Worm (Caenorhabditis elegans) whole organism, L4 larva: Measurements from ENCODE around the gene dars-2.

Source experiments
- D1046.2 ChIP-seq: fragments of 200-800 bp; sonication (Bioruptor generic); IDR thresholded peaks from 2 replicates; pipeline ENCODE4 v1.3.6; 2022; ENCODE audit warnings: missing genetic modification characterization, missing compliant biosample characterization
- F10B5.3 ChIP-seq: sonication (generic microtip); optimal IDR thresholded peaks from 2 replicates; lab custom pipeline; 2016; ENCODE audit warnings: mild to moderate bottlenecking, missing genetic modification characterization, missing compliant biosample characterization
- F26F4.8 ChIP-seq: fragments of 200-800 bp; sonication (Bioruptor generic); conservative IDR thresholded peaks from 2 replicates; pipeline ENCODE4 v1.3.6; 2022; ENCODE audit warnings: missing genetic modification characterization, missing compliant biosample characterization
- F49E8.2 ChIP-seq: sonication (generic microtip); optimal IDR thresholded peaks from 2 replicates; lab custom pipeline; 2016; ENCODE audit warnings: missing compliant biosample characterization, mild to moderate bottlenecking, missing genetic modification characterization, borderline replicate concordance
- R02D3.7 ChIP-seq: fragments of 150-350 bp; sonication (generic microtip); optimal IDR thresholded peaks from 3 replicates; lab custom pipeline; 2014; ENCODE audit warnings: missing biosample characterization, missing genetic modification characterization
- T20F7.1 ChIP-seq: fragments of 200-800 bp; sonication (Bioruptor generic); optimal IDR thresholded peaks from 2 replicates; lab custom pipeline; 2018; ENCODE audit warnings: mild to moderate bottlenecking, missing genetic modification characterization, missing compliant biosample characterization
- Y105C5A.15 ChIP-seq: fragments of 200-800 bp; sonication (Bioruptor generic); IDR thresholded peaks from 2 replicates; pipeline ENCODE4 v1.3.6; 2022; ENCODE audit warnings: missing genetic modification characterization, missing compliant biosample characterization
- Y48G9A.11 ChIP-seq: fragments of 200-800 bp; sonication (Bioruptor generic); IDR thresholded peaks from 2 replicates; pipeline ENCODE4 v1.3.6; 2022; ENCODE audit warnings: missing genetic modification reagents, missing genetic modification characterization, missing compliant biosample characterization
- Y5F2A.4 ChIP-seq: fragments of 200-800 bp; sonication (Bioruptor generic); optimal IDR thresholded peaks from 2 replicates; lab custom pipeline; 2018; ENCODE audit warnings: mild to moderate bottlenecking, missing genetic modification characterization, missing compliant biosample characterization
- ama-1 ChIP-seq: fragments of 150-350 bp; optimal IDR thresholded peaks from 2 replicates; lab custom pipeline; 2014; ENCODE audit warnings: inconsistent platforms, mixed read lengths
- ces-1 ChIP-seq: fragments of 150-350 bp; sonication (generic microtip); optimal IDR thresholded peaks from 4 replicates; lab custom pipeline; 2014; ENCODE audit warnings: missing biosample characterization, missing genetic modification reagents, missing genetic modification characterization
- ctbp-1 ChIP-seq: fragments of 200-800 bp; sonication (Bioruptor generic); IDR thresholded peaks from 2 replicates; pipeline ENCODE4 v1.3.6; 2022; ENCODE audit warnings: missing genetic modification reagents, missing genetic modification characterization, missing compliant biosample characterization
- daf-19 ChIP-seq: fragments of 200-800 bp; sonication (Bioruptor generic); conservative IDR thresholded peaks from 2 replicates; pipeline ENCODE4 v1.3.6; 2022; ENCODE audit warnings: missing genetic modification characterization, missing compliant biosample characterization
- dmd-6 ChIP-seq: fragments of 200-800 bp; sonication (Bioruptor generic); IDR thresholded peaks from 2 replicates; pipeline ENCODE4 v1.3.6; 2022; ENCODE audit warnings: missing genetic modification reagents, missing genetic modification characterization, missing compliant biosample characterization
- dmd-8 ChIP-seq: fragments of 200-800 bp; sonication (Bioruptor generic); IDR thresholded peaks from 2 replicates; pipeline ENCODE4 v1.3.6; 2022; ENCODE audit warnings: missing genetic modification characterization, missing compliant biosample characterization
- dpl-1 ChIP-seq: fragments of 150-350 bp; optimal IDR thresholded peaks from 2 replicates; lab custom pipeline; 2014; ENCODE audit warnings: missing biosample characterization, missing genetic modification reagents, missing genetic modification characterization
- duxl-1 ChIP-seq: sonication (generic microtip); optimal IDR thresholded peaks from 2 replicates; lab custom pipeline; 2016; ENCODE audit warnings: mild to moderate bottlenecking, missing genetic modification characterization, moderate library complexity, missing compliant biosample characterization; ENCODE audit not compliant: poor library complexity
- egl-27 ChIP-seq: sonication (generic microtip); optimal IDR thresholded peaks from 3 replicates; lab custom pipeline; 2017; ENCODE audit warnings: missing biosample characterization, missing genetic modification reagents, missing genetic modification characterization
- egl-43 ChIP-seq: fragments of 200-800 bp; sonication (Bioruptor generic); IDR thresholded peaks from 2 replicates; pipeline ENCODE4 v1.3.6; 2022; ENCODE audit warnings: missing genetic modification reagents, missing genetic modification characterization, missing compliant biosample characterization
- fkh-10 ChIP-seq: fragments of 150-350 bp; optimal IDR thresholded peaks from 2 replicates; lab custom pipeline; 2014; ENCODE audit warnings: missing biosample characterization, missing genetic modification reagents, missing genetic modification characterization
- hif-1 ChIP-seq, 2 experiments: sonication (generic microtip); optimal IDR thresholded peaks; 2 replicates each; lab custom pipeline; 2016 to 2017; ENCODE audit warnings: missing compliant biosample characterization in 2 of 2, missing genetic modification characterization in 2 of 2, missing genetic modification reagents in 2 of 2, missing genotype in 2 of 2, mild to moderate bottlenecking in 1 of 2
- hlh-11 ChIP-seq: fragments of 200-800 bp; sonication (Bioruptor generic); optimal IDR thresholded peaks from 2 replicates; lab custom pipeline; 2018; ENCODE audit warnings: mild to moderate bottlenecking, missing genetic modification characterization, missing compliant biosample characterization
- hlh-30 ChIP-seq: sonication (generic microtip); optimal IDR thresholded peaks from 2 replicates; lab custom pipeline; 2017; ENCODE audit warnings: antibody characterized with exemption, mild to moderate bottlenecking, missing genetic modification characterization, missing compliant biosample characterization; ENCODE audit not compliant: insufficient read depth
- hmg-1.1 ChIP-seq: fragments of 200-800 bp; sonication (Bioruptor generic); IDR thresholded peaks from 2 replicates; pipeline ENCODE4 v1.3.6; 2022; ENCODE audit warnings: missing genetic modification reagents, missing genetic modification characterization, missing compliant biosample characterization
- lin-38 ChIP-seq: fragments of 200-800 bp; sonication (Bioruptor generic); IDR thresholded peaks from 2 replicates; pipeline ENCODE4 v1.3.6; 2022; ENCODE audit warnings: missing genetic modification reagents, missing genetic modification characterization, missing compliant biosample characterization
- lsy-2 ChIP-seq, 2 experiments: fragments of 150-350 bp in 1 of 2; sonication (generic microtip) in 1 of 2; optimal IDR thresholded peaks; 2 replicates each; lab custom pipeline; 2014 to 2017; ENCODE audit warnings: missing biosample characterization in 2 of 2, missing genetic modification characterization in 2 of 2
- madf-9 ChIP-seq: fragments of 200-800 bp; sonication (Bioruptor generic); conservative IDR thresholded peaks from 2 replicates; pipeline ENCODE4 v1.3.6; 2022; ENCODE audit warnings: missing genetic modification reagents, missing genetic modification characterization, missing compliant biosample characterization
- mdl-1 ChIP-seq, 2 experiments: fragments of 150-350 bp in 1 of 2; sonication (generic microtip) in 1 of 2; optimal IDR thresholded peaks; 2 replicates each; lab custom pipeline; 2014 to 2017; ENCODE audit warnings: missing biosample characterization in 2 of 2, missing genetic modification characterization in 2 of 2
- mep-1 ChIP-seq: fragments of 150-350 bp; sonication (generic microtip); optimal IDR thresholded peaks from 3 replicates; lab custom pipeline; 2014; ENCODE audit warnings: missing biosample characterization, missing genetic modification characterization
- mes-2 ChIP-seq: sonication (generic microtip); optimal IDR thresholded peaks from 2 replicates; lab custom pipeline; 2016; ENCODE audit warnings: missing genotype, mild to moderate bottlenecking, missing genetic modification characterization, missing compliant biosample characterization; ENCODE audit not compliant: poor library complexity, severe bottlenecking
- mxl-2 ChIP-seq: fragments of 200-800 bp; sonication (Bioruptor generic); conservative IDR thresholded peaks from 2 replicates; pipeline ENCODE4 v1.3.6; 2022; ENCODE audit warnings: missing genetic modification reagents, missing genetic modification characterization, missing compliant biosample characterization
- nhr-102 ChIP-seq: sonication (generic microtip); optimal IDR thresholded peaks from 2 replicates; lab custom pipeline; 2016; ENCODE audit warnings: mild to moderate bottlenecking, missing genetic modification characterization, moderate library complexity, missing compliant biosample characterization
- nhr-11 ChIP-seq: fragments of 150-350 bp; optimal IDR thresholded peaks from 2 replicates; lab custom pipeline; 2014; ENCODE audit warnings: missing biosample characterization, missing genetic modification characterization
- nhr-41 ChIP-seq: fragments of 200-800 bp; sonication (Bioruptor generic); IDR thresholded peaks from 2 replicates; pipeline ENCODE4 v1.3.6; 2022; ENCODE audit warnings: missing genetic modification reagents, missing genetic modification characterization, missing compliant biosample characterization
- nhr-42 ChIP-seq: fragments of 200-800 bp; sonication (Bioruptor generic); IDR thresholded peaks from 2 replicates; pipeline ENCODE4 v1.3.6; 2022; ENCODE audit warnings: missing genetic modification characterization, missing compliant biosample characterization
- nhr-76 ChIP-seq: fragments of 150-350 bp; optimal IDR thresholded peaks from 2 replicates; lab custom pipeline; 2014; ENCODE audit warnings: missing biosample characterization, missing genetic modification characterization
- php-3 ChIP-seq: fragments of 200-800 bp; sonication (Bioruptor generic); IDR thresholded peaks from 2 replicates; pipeline ENCODE4 v1.3.6; 2022; ENCODE audit warnings: missing genetic modification reagents, missing genetic modification characterization, missing compliant biosample characterization
- pqm-1 ChIP-seq: sonication (generic microtip); optimal IDR thresholded peaks from 2 replicates; lab custom pipeline; 2017; ENCODE audit warnings: missing biosample characterization, missing genetic modification characterization
- rbr-2 ChIP-seq: sonication (generic microtip); optimal IDR thresholded peaks from 2 replicates; lab custom pipeline; 2016; ENCODE audit warnings: missing genotype, missing genetic modification characterization, missing compliant biosample characterization
- set-16 ChIP-seq: fragments of 200-800 bp; sonication (Bioruptor generic); IDR thresholded peaks from 2 replicates; pipeline ENCODE4 v1.3.6; 2022; ENCODE audit warnings: missing genetic modification reagents, missing genetic modification characterization, missing compliant biosample characterization
- snpc-4 ChIP-seq: fragments of 150-350 bp; optimal IDR thresholded peaks from 2 replicates; lab custom pipeline; 2014; ENCODE audit warnings: missing biosample characterization, missing genetic modification characterization
- tag-97 ChIP-seq: fragments of 200-800 bp; sonication (Bioruptor generic); IDR thresholded peaks from 2 replicates; pipeline ENCODE4 v1.3.6; 2022; ENCODE audit warnings: missing genetic modification characterization, missing compliant biosample characterization
- tra-1 ChIP-seq: fragments of 200-800 bp; sonication (Bioruptor generic); IDR thresholded peaks from 2 replicates; pipeline ENCODE4 v1.3.6; 2022; ENCODE audit warnings: missing genetic modification reagents, missing genetic modification characterization, missing compliant biosample characterization
- unc-39 ChIP-seq: sonication (generic microtip); optimal IDR thresholded peaks from 2 replicates; lab custom pipeline; 2017; ENCODE audit warnings: missing biosample characterization, missing genetic modification characterization
- unc-62 ChIP-seq, 3 experiments: fragments of 150-350 bp in 1 of 3; sonication (generic microtip); optimal IDR thresholded peaks in 2 of 3; peaks in 1 of 3; 1 replicate in 1 of 3; 2 replicates in 2 of 3; lab custom pipeline; 2014 to 2017; ENCODE audit warnings: missing biosample characterization in 3 of 3, missing genetic modification characterization in 3 of 3, missing genetic modification reagents in 3 of 3, missing genotype in 1 of 3
- vab-7 ChIP-seq: fragments of 200-800 bp; sonication (Bioruptor generic); IDR thresholded peaks from 2 replicates; pipeline ENCODE4 v1.3.6; 2022; ENCODE audit warnings: missing genetic modification reagents, missing genetic modification characterization, missing compliant biosample characterization
- zag-1 ChIP-seq: fragments of 150-350 bp; optimal IDR thresholded peaks from 2 replicates; lab custom pipeline; 2014; ENCODE audit warnings: missing biosample characterization, missing genetic modification characterization
- zfp-3 ChIP-seq: fragments of 200-800 bp; sonication (Bioruptor generic); conservative IDR thresholded peaks from 2 replicates; pipeline ENCODE4 v1.3.6; 2022; ENCODE audit warnings: missing genetic modification reagents, missing genetic modification characterization, missing compliant biosample characterization
- ztf-11 ChIP-seq: fragments of 150-350 bp; optimal IDR thresholded peaks from 2 replicates; lab custom pipeline; 2014; ENCODE audit warnings: missing biosample characterization, missing genetic modification characterization
- ztf-7 ChIP-seq: fragments of 150-350 bp; optimal IDR thresholded peaks from 2 replicates; lab custom pipeline; 2014; ENCODE audit warnings: missing biosample characterization, missing genetic modification characterization

dars-2 gene

DNA sequence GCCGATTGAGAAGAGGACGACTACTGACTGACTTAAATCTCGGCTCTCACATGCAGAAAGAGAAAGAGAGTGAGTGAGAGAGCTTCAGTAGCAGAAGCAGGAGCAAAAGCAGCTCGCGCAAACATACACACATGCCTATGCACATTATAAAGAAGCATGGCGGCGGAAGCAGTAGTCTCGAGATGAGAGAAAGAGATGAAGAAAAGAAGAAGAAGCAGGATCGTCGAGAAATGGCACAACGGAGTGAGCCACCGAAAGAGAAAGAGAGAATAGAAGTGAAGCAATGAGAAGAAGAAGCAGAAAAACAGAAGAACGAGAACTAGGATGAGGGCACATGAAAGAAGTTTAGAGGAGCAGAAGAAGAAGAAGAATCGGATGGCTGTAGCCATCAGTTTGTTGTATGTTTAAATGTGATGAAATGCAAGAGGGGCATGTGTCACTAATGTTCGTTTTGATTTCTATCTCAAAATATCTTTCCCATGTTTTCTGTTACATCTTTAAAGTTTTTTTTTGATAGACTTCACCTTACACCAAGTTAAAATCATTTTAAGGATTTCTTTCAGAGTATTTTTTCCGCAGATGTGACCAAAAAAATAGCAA lies 21.6 kb upstream of the dars-2 start:
- no peak for TF ChIP-seq F26F4.8 (GFP tag; lab: Robert Waterston, UW)
- TF ChIP-seq Y5F2A.4 (GFP tag; lab: Kevin White, UChicago), result no peak
- TF ChIP-seq hif-1 (tag; optimal IDR thresholded peaks at IDR 0.05; lab: Kevin White, UChicago), result peak in 1 of 2 experiments; percentile 5
- TF ChIP-seq mes-2 (tag; lab: Kevin White, UChicago), result peak; percentile 34
- no peak for TF ChIP-seq R02D3.7 (tag; lab: Kevin White, UChicago)
- no peak for TF ChIP-seq D1046.2 (GFP tag; lab: Robert Waterston, UW)
- TF ChIP-seq duxl-1, result no peak
- peak; percentile 28 to 49 for TF ChIP-seq lsy-2 (tag; optimal IDR thresholded peaks at IDR 0.05; lab: Kevin White, UChicago)
- no peak for TF ChIP-seq ces-1 (GFP tag; lab: Kevin White, UChicago)
- peak; percentile 83 for TF ChIP-seq nhr-11 (tag; lab: Kevin White, UChicago)
- TF ChIP-seq php-3, result no peak
- TF ChIP-seq mdl-1 (tag; optimal IDR thresholded peaks at IDR 0.05; lab: Kevin White, UChicago), result peak in 1 of 2 experiments; percentile 90
- peak in 1 of 2 experiments; percentile 89 for TF ChIP-seq unc-62 (GFP tag; optimal IDR thresholded peaks at IDR 0.05 in 1 of 2; lab: Kevin White, UChicago)
- no peak for TF ChIP-seq unc-62 (tag; optimal IDR thresholded peaks at IDR 0.05; lab: Kevin White, UChicago)
- TF ChIP-seq T20F7.1 (GFP tag; lab: Kevin White, UChicago), result no peak
- no peak for TF ChIP-seq egl-27
- TF ChIP-seq pqm-1 (tag; lab: Kevin White, UChicago), result no peak
- TF ChIP-seq tra-1 (GFP tag; lab: Robert Waterston, UW), result no peak
- TF ChIP-seq nhr-76 (tag; lab: Kevin White, UChicago), result no peak
- peak; percentile 81 for TF ChIP-seq ctbp-1
- TF ChIP-seq dmd-8 (GFP tag; lab: Robert Waterston, UW), result no peak
- TF ChIP-seq fkh-10 (GFP tag; lab: Kevin White, UChicago), result peak; percentile 93
- no peak for TF ChIP-seq F49E8.2 (tag; lab: Kevin White, UChicago)
- TF ChIP-seq set-16, result no peak
- peak; percentile 24; the same call in 1 of the 2 replicates for TF ChIP-seq vab-7 (GFP tag; lab: Robert Waterston, UW)
- TF ChIP-seq madf-9, result no peak
- no peak for TF ChIP-seq dpl-1 (GFP tag; lab: Kevin White, UChicago)
- TF ChIP-seq nhr-42 (GFP tag; lab: Robert Waterston, UW), result no peak
- no peak for TF ChIP-seq nhr-102 (tag; lab: Kevin White, UChicago)
- TF ChIP-seq hlh-30, result peak; percentile 86
- TF ChIP-seq ama-1 (lab: Kevin White, UChicago), result no peak
- TF ChIP-seq dmd-6, result no peak
- TF ChIP-seq hmg-1.1, result peak; percentile 68
- TF ChIP-seq daf-19 (GFP tag; lab: Robert Waterston, UW), result no peak
- TF ChIP-seq rbr-2 (tag; lab: Kevin White, UChicago), result peak; percentile 76
- TF ChIP-seq zfp-3 (GFP tag; lab: Robert Waterston, UW), result no peak
- no peak for TF ChIP-seq unc-39
- no peak for TF ChIP-seq zag-1
- no peak for TF ChIP-seq nhr-41 (GFP tag; lab: Robert Waterston, UW)
- TF ChIP-seq snpc-4, result no peak
- TF ChIP-seq lin-38, result no peak
- no peak for TF ChIP-seq mxl-2 (GFP tag; lab: Robert Waterston, UW)
- TF ChIP-seq hlh-11 (tag; lab: Kevin White, UChicago), result peak; percentile 25
- TF ChIP-seq egl-43 (GFP tag; lab: Robert Waterston, UW), result no peak; the same call in 1 of the 2 replicates
- TF ChIP-seq mep-1 (tag; lab: Kevin White, UChicago), result peak; percentile 31
- TF ChIP-seq Y105C5A.15 (GFP tag; lab: Robert Waterston, UW), result no peak
- no peak for TF ChIP-seq ztf-11 (tag; lab: Kevin White, UChicago)
- TF ChIP-seq tag-97 (GFP tag; lab: Robert Waterston, UW), result no peak
- no peak for TF ChIP-seq Y48G9A.11 (GFP tag; lab: Robert Waterston, UW)
- TF ChIP-seq ztf-7 (tag; lab: Kevin White, UChicago), result no peak
- no peak for TF ChIP-seq F10B5.3 (tag; lab: Kevin White, UChicago)
